Fruit fly (Drosophila melanogaster) whole organism, pupa: ENCODE measurements around the gene CG42585.
"Not testable (repeated sequence)": the region's sequence is repeated elsewhere in the genome, so short reads cannot be mapped to it uniquely, and the experiment has no call there.

Source experiments
- CG12605 ChIP-seq: fragments of 200-800 bp; sonication (Bioruptor generic); IDR thresholded peaks from 2 replicates; pipeline ENCODE4 v1.3.6; 2022; ENCODE audit warnings: missing biosample characterization, missing genetic modification characterization
- CG13204 ChIP-seq: fragments of 200-800 bp; sonication (Bioruptor generic); optimal IDR thresholded peaks from 2 replicates; lab custom pipeline; 2018; ENCODE audit warnings: missing biosample characterization, mild to moderate bottlenecking, missing genetic modification characterization, moderate library complexity
- CG15710 ChIP-seq: fragments of 200-800 bp; sonication (Bioruptor generic); optimal IDR thresholded peaks from 2 replicates; lab custom pipeline; 2018; ENCODE audit warnings: missing biosample characterization, mild to moderate bottlenecking, missing genetic modification characterization, moderate library complexity
- CG4496 ChIP-seq: fragments of 200-800 bp; sonication (Bioruptor generic); IDR thresholded peaks from 3 replicates; pipeline ENCODE4 v1.3.6; 2022; ENCODE audit warnings: missing biosample characterization, missing genetic modification characterization
- CG8159 ChIP-seq: fragments of 200-800 bp; sonication (Bioruptor generic); optimal IDR thresholded peaks from 3 replicates; lab custom pipeline; 2018; ENCODE audit warnings: missing biosample characterization, mild to moderate bottlenecking, missing genetic modification characterization, moderate library complexity
- CG9948 ChIP-seq: fragments of 200-800 bp; sonication (Bioruptor generic); optimal IDR thresholded peaks from 2 replicates; lab custom pipeline; 2018; ENCODE audit warnings: missing biosample characterization, mild to moderate bottlenecking, missing genetic modification characterization, moderate library complexity
- EcR ChIP-seq: fragments of 200-800 bp; sonication (Bioruptor generic); optimal IDR thresholded peaks from 3 replicates; lab custom pipeline; 2019; ENCODE audit warnings: missing biosample characterization, missing genetic modification characterization, mild to moderate bottlenecking, moderate library complexity, missing genetic modification reagents
- Ets98B ChIP-seq: fragments of 200-800 bp; sonication (Bioruptor generic); IDR thresholded peaks from 2 replicates; pipeline ENCODE4 v1.3.6; 2022; ENCODE audit warnings: missing biosample characterization, missing genetic modification characterization
- Pif1A ChIP-seq: fragments of 200-800 bp; sonication (Bioruptor generic); optimal IDR thresholded peaks from 3 replicates; lab custom pipeline; 2016; ENCODE audit warnings: missing biosample characterization, missing genetic modification characterization
- Pif1B ChIP-seq: fragments of 200-800 bp; sonication (Bioruptor generic); optimal IDR thresholded peaks from 3 replicates; lab custom pipeline; 2016; ENCODE audit warnings: missing biosample characterization, missing genetic modification characterization
- fd96Ca ChIP-seq: fragments of 200-800 bp; sonication (Bioruptor generic); IDR thresholded peaks from 3 replicates; pipeline ENCODE4 v1.3.6; 2022; ENCODE audit warnings: missing biosample characterization, missing genetic modification characterization
- gl ChIP-seq: fragments of 200-800 bp; sonication (Bioruptor generic); optimal IDR thresholded peaks from 2 replicates; lab custom pipeline; 2018; ENCODE audit warnings: missing biosample characterization, mild to moderate bottlenecking, missing genetic modification characterization

DNA sequence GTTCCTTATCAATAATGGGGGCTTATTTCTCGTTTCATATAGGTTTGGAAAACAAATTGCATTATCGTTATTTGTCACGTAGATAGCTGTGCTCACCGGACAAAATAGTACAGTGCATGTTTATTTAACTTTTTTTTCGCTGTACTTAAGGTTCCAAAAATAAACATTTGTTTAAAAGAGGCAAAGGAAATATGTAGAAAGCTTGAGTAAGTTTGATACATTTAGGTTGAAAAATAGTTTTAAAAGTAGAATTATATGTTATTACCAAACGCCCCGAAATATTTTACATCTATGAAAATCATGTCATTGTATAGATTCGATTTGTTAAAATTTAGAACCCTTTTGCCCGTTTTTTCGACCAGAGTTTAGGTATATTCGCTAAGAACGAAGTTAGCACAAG, 4.2 kb upstream of the CG42585 start, which contains the start of gene CG31835:
- not testable (repeated sequence) for TF ChIP-seq EcR (GFP tag; lab: Kevin White, UChicago); Pif1B; gl (tag; lab: Kevin White, UChicago); CG8159; CG4496 (GFP tag; lab: Robert Waterston, UW); CG13204; CG9948 (tag; lab: Kevin White, UChicago); fd96Ca; CG15710 (tag; lab: Kevin White, UChicago); Pif1A (GFP tag; lab: Kevin White, UChicago); Ets98B (GFP tag; lab: Robert Waterston, UW); CG12605
